Worm (Caenorhabditis elegans) whole organism, early embryonic: ENCODE data around the gene cec-6.

Source experiments
- B0310.2 ChIP-seq: sonication (generic microtip); optimal IDR thresholded peaks from 2 replicates; lab custom pipeline; 2016; ENCODE audit warnings: mild to moderate bottlenecking, missing genetic modification characterization, missing compliant biosample characterization
- ceh-36 ChIP-seq: sonication (generic microtip); optimal IDR thresholded peaks from 2 replicates; lab custom pipeline; 2016; ENCODE audit warnings: missing genetic modification characterization, inconsistent platforms, missing compliant biosample characterization
- ets-7 ChIP-seq: sonication (generic microtip); optimal IDR thresholded peaks from 2 replicates; lab custom pipeline; 2016; ENCODE audit warnings: missing genotype, missing genetic modification characterization, missing compliant biosample characterization
- flt-1 ChIP-seq: fragments of 200-800 bp; sonication (Bioruptor generic); IDR thresholded peaks from 2 replicates; pipeline ENCODE4 v1.3.6; 2022; ENCODE audit warnings: missing genetic modification characterization, missing compliant biosample characterization
- hmbx-1 ChIP-seq: sonication (generic microtip); optimal IDR thresholded peaks from 2 replicates; lab custom pipeline; 2016; ENCODE audit warnings: mild to moderate bottlenecking, missing genetic modification characterization, missing compliant biosample characterization
- scrt-1 ChIP-seq: fragments of 200-800 bp; sonication (Bioruptor generic); IDR thresholded peaks from 2 replicates; pipeline ENCODE4 v1.3.6; 2022; ENCODE audit warnings: missing genetic modification characterization, missing compliant biosample characterization
- tbx-11 ChIP-seq: fragments of 200-800 bp; sonication (Bioruptor generic); IDR thresholded peaks from 2 replicates; pipeline ENCODE4 v1.3.6; 2022; ENCODE audit warnings: missing genetic modification characterization, missing compliant biosample characterization

cec-6 gene

DNA sequence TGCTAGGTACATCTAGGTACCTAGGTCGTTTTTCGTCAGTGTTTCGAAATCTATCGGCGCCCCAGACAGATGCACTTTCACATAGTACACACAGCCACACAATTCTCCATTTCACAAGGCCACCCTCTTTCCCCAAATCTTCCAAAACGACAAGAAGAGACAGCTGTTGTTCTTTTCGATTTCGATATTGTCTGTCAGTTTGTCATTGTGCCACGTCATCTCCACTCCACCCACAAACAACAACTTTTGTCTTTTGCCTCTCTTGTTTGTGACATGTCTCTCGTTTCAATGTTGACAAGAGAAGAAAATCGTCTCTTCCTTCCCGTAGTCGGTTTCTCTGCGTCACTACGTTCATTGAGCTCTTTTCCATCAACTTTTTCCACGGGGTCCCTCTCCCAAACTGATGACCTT, 49.1 kb downstream of the cec-6 start:
- TF ChIP-seq scrt-1 (GFP tag; lab: Robert Waterston, UW) (0 out of 2 replicates have a peak, but pooled peaks have one; percentile 11), hmbx-1 (tag; lab: Kevin White, UChicago) (no peak)

DNA sequence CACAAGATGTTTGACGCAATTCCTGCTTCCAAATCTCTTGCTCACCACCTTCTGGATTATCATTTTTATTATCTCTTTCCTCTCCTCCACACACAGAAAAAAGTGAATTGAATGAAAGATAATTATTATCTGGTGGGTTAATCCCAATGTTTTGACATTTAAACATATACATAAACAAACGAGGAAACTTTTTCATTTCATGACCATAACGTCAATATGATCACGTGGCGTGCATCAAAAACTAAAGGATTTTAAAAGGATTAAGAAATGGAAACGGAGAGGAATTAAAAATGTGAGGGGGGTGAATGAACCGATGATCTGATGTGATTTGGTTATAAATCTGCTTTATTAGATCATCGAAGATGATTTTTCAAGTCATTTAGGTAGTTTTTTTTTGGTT, 50.9 kb downstream of the cec-6 start:
- no peak for TF ChIP-seq ets-7 (tag; lab: Kevin White, UChicago)
- no peak for TF ChIP-seq flt-1 (GFP tag; lab: Robert Waterston, UW)
- TF ChIP-seq tbx-11: no peak
- TF ChIP-seq B0310.2 (tag; lab: Kevin White, UChicago): no peak
- no peak for TF ChIP-seq scrt-1 (GFP tag; lab: Robert Waterston, UW)
- TF ChIP-seq ceh-36: peak; percentile 21
